Fruit fly (Drosophila melanogaster): ENCODE measurements around the gene Fkbp39.

Gene Fkbp39

DNA sequence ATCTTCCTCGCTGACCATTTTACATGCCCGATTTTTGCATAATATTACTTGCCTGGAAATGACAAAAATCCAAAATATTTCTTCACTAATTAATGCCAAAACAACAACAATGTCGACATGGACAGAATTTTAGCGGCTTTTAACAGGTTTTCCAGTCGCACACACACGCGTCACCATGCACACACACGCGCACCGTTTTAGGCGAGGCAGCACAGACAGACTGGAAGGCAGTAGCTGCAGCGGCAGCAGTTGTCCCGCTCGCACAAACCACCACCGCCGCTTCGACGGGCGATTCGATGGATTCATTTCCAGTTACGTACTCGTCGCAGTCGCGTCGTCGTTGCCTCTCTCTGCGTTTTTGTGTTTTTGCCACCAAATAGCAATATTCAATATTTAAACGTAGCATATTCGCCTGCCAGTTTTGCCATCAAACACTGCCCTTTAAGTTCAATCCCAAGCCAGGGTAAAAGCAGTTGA, 42.3 kb downstream of the Fkbp39 start, which contains the start of gene CG45218 (continued):
- no peak for TF ChIP-seq dan (GFP tag; IDR thresholded peaks at IDR 0.05)
- no peak for TF ChIP-seq emc (GFP tag; optimal IDR thresholded peaks at IDR 0.05)
- TF ChIP-seq CG18011 (GFP tag; optimal IDR thresholded peaks at IDR 0.05), result no peak
- TF ChIP-seq nerfin-1 (tag; optimal IDR thresholded peaks at IDR 0.05), result no peak
- TF ChIP-seq trem (tag; optimal IDR thresholded peaks at IDR 0.05), result no peak
- TF ChIP-seq chn (GFP tag; optimal IDR thresholded peaks at IDR 0.05), result no peak
- TF ChIP-seq CG17829 (tag; optimal IDR thresholded peaks at IDR 0.05), result peak; percentile 15
- no peak for TF ChIP-seq Poxn (GFP tag; IDR thresholded peaks at IDR 0.05)
- TF ChIP-seq zf30C (GFP tag; optimal IDR thresholded peaks at IDR 0.05), result no peak
- TF ChIP-seq zfh2 (GFP tag; optimal IDR thresholded peaks at IDR 0.05), result no peak
- peak; percentile 14 for TF ChIP-seq CG6254 (GFP tag; optimal IDR thresholded peaks at IDR 0.05)
- peak; percentile 90 for TF ChIP-seq abd-A (tag; optimal IDR thresholded peaks at IDR 0.05)
- no peak for TF ChIP-seq CG8290 (GFP tag; optimal IDR thresholded peaks at IDR 0.05)
- peak in 1 of 2 experiments; percentile 35 for TF ChIP-seq CG8290 (tag; optimal IDR thresholded peaks at IDR 0.05)
- TF ChIP-seq HmgZ (tag; optimal IDR thresholded peaks at IDR 0.05), result peak; percentile 50
- TF ChIP-seq Side (GFP tag; optimal IDR thresholded peaks at IDR 0.05), result no peak
- TF ChIP-seq CG10959 (GFP tag; IDR thresholded peaks at IDR 0.05), result no peak
- peak; percentile 2 for TF ChIP-seq pzg (GFP tag; optimal IDR thresholded peaks at IDR 0.05)
- TF ChIP-seq CG7963 (GFP tag; IDR thresholded peaks at IDR 0.05; ENCODE audit: partially characterized antibody), result no peak
- TF ChIP-seq Trl (optimal IDR thresholded peaks at IDR 0.05), result peak in 1 of 2 experiments; percentile 14
- no peak for TF ChIP-seq Trl (GFP tag; optimal IDR thresholded peaks at IDR 0.05)
- TF ChIP-seq CG3838 (GFP tag; optimal IDR thresholded peaks at IDR 0.05), result no peak
- no peak for TF ChIP-seq nmo (GFP tag; optimal IDR thresholded peaks at IDR 0.05)
- TF ChIP-seq wdn (GFP tag; IDR thresholded peaks at IDR 0.05), result no peak
- no peak for TF ChIP-seq CG33213 (GFP tag; optimal IDR thresholded peaks at IDR 0.05)
- no peak for TF ChIP-seq hb (GFP tag; IDR thresholded peaks at IDR 0.05; ENCODE audit: partially characterized antibody)
- TF ChIP-seq sd (tag; optimal IDR thresholded peaks at IDR 0.05), result peak; percentile 98
- TF ChIP-seq Eip74EF (GFP tag; optimal IDR thresholded peaks at IDR 0.05), result no peak
- no peak for TF ChIP-seq bigmax (GFP tag; optimal IDR thresholded peaks at IDR 0.05)
- TF ChIP-seq toy (GFP tag; IDR thresholded peaks at IDR 0.05), result no peak
- peak in 1 of 2 experiments; percentile 24 for TF ChIP-seq insv (GFP tag; optimal IDR thresholded peaks at IDR 0.05)
- TF ChIP-seq run (tag; optimal IDR thresholded peaks at IDR 0.05), result no peak
- peak; percentile 72 for TF ChIP-seq CG9437 (GFP tag; optimal IDR thresholded peaks at IDR 0.05)
- no peak for TF ChIP-seq ac (GFP tag; optimal IDR thresholded peaks at IDR 0.05)
- no peak for TF ChIP-seq dimm (GFP tag; IDR thresholded peaks at IDR 0.05)
- TF ChIP-seq tio (GFP tag; optimal IDR thresholded peaks at IDR 0.05), result no peak
- TF ChIP-seq tna (GFP tag; IDR thresholded peaks at IDR 0.05; ENCODE audit: partially characterized antibody), result no peak
- TF ChIP-seq CG4424 (GFP tag; optimal IDR thresholded peaks at IDR 0.05), result no peak
- TF ChIP-seq BtbVII (GFP tag; optimal IDR thresholded peaks at IDR 0.05), result no peak
- TF ChIP-seq H15 (GFP tag; IDR thresholded peaks at IDR 0.05), result no peak
- TF ChIP-seq NFAT (GFP tag; IDR thresholded peaks at IDR 0.05), result no peak
- no peak for TF ChIP-seq Dref (GFP tag; IDR thresholded peaks at IDR 0.05)
- TF ChIP-seq Chrac-16 (GFP tag; optimal IDR thresholded peaks at IDR 0.05), result no peak
- TF ChIP-seq lab (GFP tag; optimal IDR thresholded peaks at IDR 0.05), result peak; percentile 39
- TF ChIP-seq sens-2 (GFP tag; IDR thresholded peaks at IDR 0.05), result no peak
- TF ChIP-seq crp (GFP tag; optimal IDR thresholded peaks at IDR 0.05), result no peak
- TF ChIP-seq CG6854 (GFP tag; optimal IDR thresholded peaks at IDR 0.05), result no peak
- no peak for TF ChIP-seq CG17912 (GFP tag; optimal IDR thresholded peaks at IDR 0.05)
- TF ChIP-seq luna (GFP tag; optimal IDR thresholded peaks at IDR 0.05), result no peak
- no peak for TF ChIP-seq CG13123 (GFP tag; optimal IDR thresholded peaks at IDR 0.05)
- TF ChIP-seq kay (GFP tag; optimal IDR thresholded peaks at IDR 0.05), result peak; percentile 51
- no peak for TF ChIP-seq CG9215 (GFP tag; IDR thresholded peaks at IDR 0.05)

All from whole organism, embryonic.